Fruit fly (Drosophila melanogaster): ENCODE measurements around the gene Dys.

DNA sequence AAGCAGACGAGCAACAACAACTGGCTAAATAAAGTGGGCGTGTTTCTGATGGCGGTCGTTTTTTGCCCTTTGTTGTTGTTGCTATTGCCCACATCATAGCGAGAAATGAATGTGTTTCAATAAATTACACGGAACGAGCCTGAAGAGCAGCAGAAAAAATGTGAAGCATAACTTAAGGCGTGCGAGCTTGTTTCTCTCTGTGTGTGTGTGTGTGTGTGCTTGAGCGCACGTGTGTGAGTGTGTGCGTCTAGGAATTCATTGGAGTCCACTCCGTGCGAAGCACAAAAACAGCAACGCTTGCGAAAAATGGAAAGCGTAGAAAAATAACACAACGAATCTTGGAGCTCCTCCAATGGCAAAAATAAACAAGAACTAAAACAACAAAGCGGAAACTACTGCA lies 39.7 kb downstream of the Dys start:
- no peak for TF ChIP-seq Pif1B (GFP tag; optimal IDR thresholded peaks at IDR 0.05)
- TF ChIP-seq Ets98B (GFP tag; IDR thresholded peaks at IDR 0.05) = no peak
- no peak for TF ChIP-seq gl (tag; optimal IDR thresholded peaks at IDR 0.05)
- no peak for TF ChIP-seq CG32121 (GFP tag; IDR thresholded peaks at IDR 0.05)
- no peak for TF ChIP-seq EcR (GFP tag; optimal IDR thresholded peaks at IDR 0.05)
- no peak for TF ChIP-seq Snoo (tag; optimal IDR thresholded peaks at IDR 0.05)
- TF ChIP-seq CG14655 (GFP tag; optimal IDR thresholded peaks at IDR 0.05) = no peak
- TF ChIP-seq CG8301 (tag; optimal IDR thresholded peaks at IDR 0.05) = no peak
- TF ChIP-seq Pif1A (GFP tag; optimal IDR thresholded peaks at IDR 0.05) = no peak
- TF ChIP-seq CG17806 (tag; optimal IDR thresholded peaks at IDR 0.05) = no peak
- no peak for TF ChIP-seq CG8159 (tag; optimal IDR thresholded peaks at IDR 0.05)
- TF ChIP-seq CG13204 (GFP tag; optimal IDR thresholded peaks at IDR 0.05) = no peak

Measured in whole organism, pupa.